Worm (Caenorhabditis elegans) whole organism, L4 larva: ENCODE results near the gene arrd-14.

Experiments used
- D1046.2 ChIP-seq: fragments of 200-800 bp; sonication (Bioruptor generic); IDR thresholded peaks from 2 replicates; pipeline ENCODE4 v1.3.6; 2022; ENCODE audit warnings: missing genetic modification characterization, missing compliant biosample characterization
- F10B5.3 ChIP-seq: sonication (generic microtip); optimal IDR thresholded peaks from 2 replicates; lab custom pipeline; 2016; ENCODE audit warnings: mild to moderate bottlenecking, missing genetic modification characterization, missing compliant biosample characterization
- F26F4.8 ChIP-seq: fragments of 200-800 bp; sonication (Bioruptor generic); conservative IDR thresholded peaks from 2 replicates; pipeline ENCODE4 v1.3.6; 2022; ENCODE audit warnings: missing genetic modification characterization, missing compliant biosample characterization
- F49E8.2 ChIP-seq: sonication (generic microtip); optimal IDR thresholded peaks from 2 replicates; lab custom pipeline; 2016; ENCODE audit warnings: missing compliant biosample characterization, mild to moderate bottlenecking, missing genetic modification characterization, borderline replicate concordance
- Y48G9A.11 ChIP-seq: fragments of 200-800 bp; sonication (Bioruptor generic); IDR thresholded peaks from 2 replicates; pipeline ENCODE4 v1.3.6; 2022; ENCODE audit warnings: missing genetic modification reagents, missing genetic modification characterization, missing compliant biosample characterization
- Y75B8A.6 ChIP-seq: fragments of 200-800 bp; sonication (Bioruptor generic); IDR thresholded peaks from 2 replicates; pipeline ENCODE4 v1.3.6; 2022; ENCODE audit warnings: missing genetic modification reagents, missing genetic modification characterization, missing compliant biosample characterization
- ZK337.2 ChIP-seq: fragments of 200-800 bp; sonication (Bioruptor generic); IDR thresholded peaks from 2 replicates; pipeline ENCODE4 v1.3.6; 2022; ENCODE audit warnings: missing genetic modification reagents, missing genetic modification characterization, missing compliant biosample characterization
- aha-1 ChIP-seq: fragments of 150-350 bp; peaks from one replicate; lab custom pipeline; 2014; ENCODE audit warnings: missing biosample characterization, missing genetic modification characterization
- ceh-44 ChIP-seq: fragments of 200-800 bp; sonication (Bioruptor generic); IDR thresholded peaks from 2 replicates; pipeline ENCODE4 v1.3.6; 2022; ENCODE audit warnings: missing genetic modification reagents, missing genetic modification characterization, missing compliant biosample characterization
- ceh-62 ChIP-seq: sonication (generic microtip); optimal IDR thresholded peaks from 2 replicates; lab custom pipeline; 2017; ENCODE audit warnings: missing biosample characterization, missing genetic modification characterization
- cey-2 ChIP-seq: sonication (generic microtip); optimal IDR thresholded peaks from 3 replicates; lab custom pipeline; 2017; ENCODE audit warnings: missing genetic modification characterization, mild to moderate bottlenecking, missing compliant biosample characterization, antibody characterized with exemption, borderline replicate concordance; ENCODE audit not compliant: insufficient read depth
- daf-12 ChIP-seq: fragments of 150-350 bp; optimal IDR thresholded peaks from 2 replicates; lab custom pipeline; 2014; ENCODE audit warnings: missing biosample characterization, missing genetic modification reagents, missing genetic modification characterization
- daf-16 ChIP-seq, 3 experiments: sonication (generic microtip); optimal IDR thresholded peaks; 2 replicates each; lab custom pipeline; 2016 to 2017; ENCODE audit warnings: missing genetic modification characterization in 3 of 3, missing genetic modification reagents in 3 of 3, mild to moderate bottlenecking in 2 of 3, missing compliant biosample characterization in 2 of 3, missing biosample characterization in 1 of 3, moderate library complexity in 1 of 3
- daf-8 ChIP-seq: fragments of 200-800 bp; sonication (Bioruptor generic); IDR thresholded peaks from 2 replicates; pipeline ENCODE4 v1.3.6; 2022; ENCODE audit warnings: missing genetic modification characterization, missing compliant biosample characterization
- dpl-1 ChIP-seq: fragments of 150-350 bp; optimal IDR thresholded peaks from 2 replicates; lab custom pipeline; 2014; ENCODE audit warnings: missing biosample characterization, missing genetic modification reagents, missing genetic modification characterization
- fos-1 ChIP-seq: fragments of 150-350 bp; optimal IDR thresholded peaks from 2 replicates; lab custom pipeline; 2014; ENCODE audit warnings: missing biosample characterization, missing genetic modification characterization
- lin-38 ChIP-seq: fragments of 200-800 bp; sonication (Bioruptor generic); IDR thresholded peaks from 2 replicates; pipeline ENCODE4 v1.3.6; 2022; ENCODE audit warnings: missing genetic modification reagents, missing genetic modification characterization, missing compliant biosample characterization
- lsy-2 ChIP-seq, 2 experiments: fragments of 150-350 bp in 1 of 2; sonication (generic microtip) in 1 of 2; optimal IDR thresholded peaks; 2 replicates each; lab custom pipeline; 2014 to 2017; ENCODE audit warnings: missing biosample characterization in 2 of 2, missing genetic modification characterization in 2 of 2
- madf-5 ChIP-seq, 2 experiments: fragments of 200-800 bp; sonication (Bioruptor generic); IDR thresholded peaks; 2 replicates each; pipeline ENCODE4 v1.3.6; 2022; ENCODE audit warnings: missing compliant biosample characterization in 2 of 2, missing genetic modification characterization in 2 of 2
- mes-2 ChIP-seq: sonication (generic microtip); optimal IDR thresholded peaks from 2 replicates; lab custom pipeline; 2016; ENCODE audit warnings: missing genotype, mild to moderate bottlenecking, missing genetic modification characterization, missing compliant biosample characterization; ENCODE audit not compliant: poor library complexity, severe bottlenecking
- nhr-10 ChIP-seq: fragments of 150-350 bp; optimal IDR thresholded peaks from 2 replicates; lab custom pipeline; 2014; ENCODE audit warnings: missing biosample characterization, missing genetic modification characterization
- nhr-42 ChIP-seq: fragments of 200-800 bp; sonication (Bioruptor generic); IDR thresholded peaks from 2 replicates; pipeline ENCODE4 v1.3.6; 2022; ENCODE audit warnings: missing genetic modification characterization, missing compliant biosample characterization
- nhr-77 ChIP-seq: fragments of 150-350 bp; optimal IDR thresholded peaks from 2 replicates; lab custom pipeline; 2014; ENCODE audit warnings: missing biosample characterization, missing genetic modification characterization
- pha-4 ChIP-seq, 2 experiments: fragments of 150-350 bp in 1 of 2; fragments of 200-800 bp in 1 of 2; sonication (Bioruptor generic) in 1 of 2; IDR thresholded peaks in 1 of 2; optimal IDR thresholded peaks in 1 of 2; 2 replicates each; pipeline versions ENCODE4 v1.3.6 to Lab custom; 2014 to 2022; ENCODE audit warnings: missing genetic modification characterization in 2 of 2, missing genetic modification reagents in 2 of 2, missing biosample characterization in 1 of 2, missing compliant biosample characterization in 1 of 2
- pqm-1 ChIP-seq: sonication (generic microtip); optimal IDR thresholded peaks from 2 replicates; lab custom pipeline; 2017; ENCODE audit warnings: missing biosample characterization, missing genetic modification characterization
- skn-1 ChIP-seq: fragments of 150-350 bp; optimal IDR thresholded peaks from 2 replicates; lab custom pipeline; 2014; ENCODE audit warnings: missing biosample characterization, missing genetic modification characterization
- unc-130 ChIP-seq: sonication (generic microtip); optimal IDR thresholded peaks from 2 replicates; lab custom pipeline; 2016; ENCODE audit warnings: missing genetic modification reagents, missing genetic modification characterization, missing compliant biosample characterization
- unc-39 ChIP-seq: sonication (generic microtip); optimal IDR thresholded peaks from 2 replicates; lab custom pipeline; 2017; ENCODE audit warnings: missing biosample characterization, missing genetic modification characterization
- vab-7 ChIP-seq: fragments of 200-800 bp; sonication (Bioruptor generic); IDR thresholded peaks from 2 replicates; pipeline ENCODE4 v1.3.6; 2022; ENCODE audit warnings: missing genetic modification reagents, missing genetic modification characterization, missing compliant biosample characterization
- zag-1 ChIP-seq: fragments of 150-350 bp; optimal IDR thresholded peaks from 2 replicates; lab custom pipeline; 2014; ENCODE audit warnings: missing biosample characterization, missing genetic modification characterization
- ztf-11 ChIP-seq: fragments of 150-350 bp; optimal IDR thresholded peaks from 2 replicates; lab custom pipeline; 2014; ENCODE audit warnings: missing biosample characterization, missing genetic modification characterization

arrd-14 gene

ce11 chrII:13722763-13723162 lies 29.4 kb upstream of the arrd-14 start, which contains the start of gene Y54G9A.5:
TSS of gene Y54G9A.5 (plus strand) at chrII:13723007.
- TF ChIP-seq F26F4.8 (GFP tag; lab: Robert Waterston, UW): no peak
- TF ChIP-seq lin-38 (GFP tag; lab: Robert Waterston, UW): peak; percentile 90
- TF ChIP-seq daf-8 (GFP tag; lab: Robert Waterston, UW): no peak
- TF ChIP-seq Y48G9A.11 (GFP tag; lab: Robert Waterston, UW): 0 out of 2 replicates have a peak, but pooled peaks have one; percentile 36
- TF ChIP-seq ceh-44 (GFP tag; lab: Robert Waterston, UW): peak; percentile 67; the same call in 1 of the 2 replicates
- TF ChIP-seq ZK337.2: 0 out of 2 replicates have a peak, but pooled peaks have one; percentile 37
- no peak for TF ChIP-seq lsy-2 (tag; optimal IDR thresholded peaks at IDR 0.05; lab: Kevin White, UChicago)
- TF ChIP-seq nhr-42: 0 out of 2 replicates have a peak, but pooled peaks have one; percentile 12
- TF ChIP-seq vab-7 (GFP tag; lab: Robert Waterston, UW): 0 out of 2 replicates have a peak, but pooled peaks have one; percentile 27
- TF ChIP-seq unc-130: peak; percentile 80
- no peak for TF ChIP-seq zag-1 (tag; lab: Kevin White, UChicago)
- TF ChIP-seq fos-1 (tag; lab: Kevin White, UChicago): no peak
- TF ChIP-seq pha-4 (GFP tag; IDR thresholded peaks at IDR 0.05; lab: Robert Waterston, UW): no peak
- TF ChIP-seq pha-4 (tag; optimal IDR thresholded peaks at IDR 0.05; lab: Kevin White, UChicago): no peak
- TF ChIP-seq mes-2 (tag; lab: Kevin White, UChicago): peak; percentile 39
- no peak for TF ChIP-seq F49E8.2

- no peak for TF ChIP-seq D1046.2 (GFP tag; lab: Robert Waterston, UW)
- TF ChIP-seq lin-38 (GFP tag; lab: Robert Waterston, UW): peak; percentile 44; the same call in 1 of the 2 replicates
- TF ChIP-seq, all 104 proteins: peak for 1
These were observed 28.4 kb upstream of the arrd-14 start for ce11 chrII:13723754-13724153.

ce11 chrII:13725793-13726192 lies 26.3 kb upstream of the arrd-14 start, which contains the start of the genes Y54G9A.7 and bub-3:
TSS of gene Y54G9A.7 (minus strand) at chrII:13725799.
TSS of gene bub-3 (plus strand) at chrII:13726062.
- TF ChIP-seq Y75B8A.6 (GFP tag; lab: Robert Waterston, UW) (no peak), cey-2 (no peak), aha-1 (peak; percentile 71), daf-16 (GFP tag; optimal IDR thresholded peaks at IDR 0.05; lab: Kevin White, UChicago) (no peak), daf-16 (tag; optimal IDR thresholded peaks at IDR 0.05; lab: Kevin White, UChicago) (no peak), nhr-77 (tag; lab: Kevin White, UChicago) (no peak), lsy-2 (tag; optimal IDR thresholded peaks at IDR 0.05; lab: Kevin White, UChicago) (peak in 1 of 2 experiments; percentile 31), ceh-62 (no peak), vab-7 (GFP tag; lab: Robert Waterston, UW) (no peak), daf-12 (tag; lab: Kevin White, UChicago) (no peak), mes-2 (tag; lab: Kevin White, UChicago) (peak; percentile 53), ztf-11 (tag; lab: Kevin White, UChicago) (no peak), skn-1 (no peak), lin-38 (GFP tag; lab: Robert Waterston, UW) (peak; percentile 67), unc-130 (peak; percentile 25), F10B5.3 (tag; lab: Kevin White, UChicago) (no peak), madf-5 (GFP tag; IDR thresholded peaks at IDR 0.05; lab: Robert Waterston, UW) (no peak), dpl-1 (GFP tag; lab: Kevin White, UChicago) (peak; percentile 52), pqm-1 (tag; lab: Kevin White, UChicago) (no peak)

ce11 chrII:13729416-13729815 lies 22.7 kb upstream of the arrd-14 start, which contains the start of gene Y54G9A.9:
TSS of gene Y54G9A.9 (plus strand) at chrII:13729716.
- TF ChIP-seq nhr-10 (tag; lab: Kevin White, UChicago): no peak

- TF ChIP-seq F49E8.2 (peak; percentile 77), unc-39 (tag; lab: Kevin White, UChicago) (no peak)
These were observed 20.0 kb upstream of the arrd-14 start for ce11 chrII:13732146-13732545.
